Fruit fly (Drosophila melanogaster): ENCODE results near the gene Lamtor4.

DNA sequence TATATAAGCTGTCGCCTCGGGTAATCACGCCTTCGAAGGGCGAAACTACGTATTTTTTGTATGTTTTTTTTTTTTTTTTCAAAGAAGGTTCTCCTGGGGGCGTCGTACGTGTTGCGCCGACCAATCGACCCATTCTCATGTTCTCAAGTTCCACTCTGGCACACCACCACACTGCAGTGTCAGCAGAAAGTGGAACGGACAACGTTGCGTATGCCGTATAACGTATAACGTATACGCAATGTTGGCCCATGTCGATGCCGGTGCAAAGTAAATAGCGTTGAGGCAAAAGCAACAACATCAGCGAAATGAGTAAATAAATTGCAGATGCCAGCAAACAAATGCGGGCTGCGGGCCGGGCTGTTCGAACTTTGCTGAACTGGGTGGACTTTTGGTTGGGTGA, 15.4 kb downstream of the Lamtor4 start:
- TF ChIP-seq usp (GFP tag; optimal IDR thresholded peaks at IDR 0.05) (no peak), woc (GFP tag; optimal IDR thresholded peaks at IDR 0.05) (no peak), pan (optimal IDR thresholded peaks at IDR 0.05) (no peak), h (GFP tag; optimal IDR thresholded peaks at IDR 0.05) (no peak), brk (GFP tag; optimal IDR thresholded peaks at IDR 0.05) (no peak), Jra (GFP tag; optimal IDR thresholded peaks at IDR 0.05) (no peak), Mio (GFP tag; optimal IDR thresholded peaks at IDR 0.05) (no peak), Myc (optimal IDR thresholded peaks at IDR 0.05) (no peak), Dfd (GFP tag; optimal IDR thresholded peaks at IDR 0.05) (no peak), lola (GFP tag; optimal IDR thresholded peaks at IDR 0.05) (no peak), psq (GFP tag; optimal IDR thresholded peaks at IDR 0.05) (no peak), ey (GFP tag; optimal IDR thresholded peaks at IDR 0.05) (no peak)

Data from whole organism, wandering third instar larva.